Worm (Caenorhabditis elegans) whole organism, mixed stage, embryonic: ENCODE results near the gene C24B9.3.

Source experiments
- blmp-1 ChIP-seq: fragments of 150-350 bp; optimal IDR thresholded peaks from 2 replicates; lab custom pipeline; 2014; ENCODE audit warnings: missing biosample characterization, missing genetic modification characterization
- elt-1 ChIP-seq: sonication (generic microtip); optimal IDR thresholded peaks from 2 replicates; lab custom pipeline; 2017; ENCODE audit warnings: missing genetic modification characterization, mild to moderate bottlenecking, missing compliant biosample characterization, antibody characterized with exemption, moderate library complexity, borderline replicate concordance; ENCODE audit not compliant: insufficient read depth
- elt-3 ChIP-seq: fragments of 150-350 bp; optimal IDR thresholded peaks from 2 replicates; lab custom pipeline; 2014; ENCODE audit warnings: missing biosample characterization, missing genetic modification characterization
- lin-13 ChIP-seq: fragments of 150-350 bp; optimal IDR thresholded peaks from 2 replicates; lab custom pipeline; 2014; ENCODE audit warnings: missing biosample characterization, missing genetic modification characterization
- nhr-28 ChIP-seq: fragments of 150-350 bp; optimal IDR thresholded peaks from 2 replicates; lab custom pipeline; 2014; ENCODE audit warnings: missing biosample characterization, missing genetic modification characterization
- snpc-4 ChIP-seq: fragments of 150-350 bp; optimal IDR thresholded peaks from 2 replicates; lab custom pipeline; 2014; ENCODE audit warnings: missing biosample characterization, missing genetic modification characterization
- unc-39 ChIP-seq: fragments of 150-350 bp; optimal IDR thresholded peaks from 2 replicates; lab custom pipeline; 2014; ENCODE audit warnings: missing biosample characterization, missing genetic modification characterization
- ztf-11 ChIP-seq: fragments of 150-350 bp; optimal IDR thresholded peaks from 2 replicates; lab custom pipeline; 2014; ENCODE audit warnings: missing biosample characterization, missing genetic modification characterization

ce11 chrV:2673807-2674206 is 37.6 kb downstream of the C24B9.3 start:
- no peak for TF ChIP-seq blmp-1 (tag; lab: Kevin White, UChicago)
- no peak for TF ChIP-seq nhr-28
- no peak for TF ChIP-seq elt-1 (tag; lab: Kevin White, UChicago)
- TF ChIP-seq ztf-11 = no peak
- no peak for TF ChIP-seq snpc-4 (tag; lab: Kevin White, UChicago)
- no peak for TF ChIP-seq unc-39 (tag; lab: Kevin White, UChicago)
- no peak for TF ChIP-seq elt-3
- no peak for TF ChIP-seq lin-13 (tag; lab: Kevin White, UChicago)
